Worm (Caenorhabditis elegans) whole organism, early embryonic: ENCODE results near the gene ceh-39.

Experiments used
- F13C5.2 ChIP-seq: sonication (generic microtip); optimal IDR thresholded peaks from 2 replicates; lab custom pipeline; 2017; ENCODE audit warnings: mild to moderate bottlenecking, missing genetic modification characterization, inconsistent platforms, missing compliant biosample characterization
- aly-1 ChIP-seq: sonication (generic microtip); optimal IDR thresholded peaks from 2 replicates; lab custom pipeline; 2016; ENCODE audit warnings: missing genetic modification characterization, missing compliant biosample characterization
- ama-1 ChIP-seq: fragments of 150-350 bp; optimal IDR thresholded peaks from 2 replicates; lab custom pipeline; 2014
- ets-7 ChIP-seq: sonication (generic microtip); optimal IDR thresholded peaks from 2 replicates; lab custom pipeline; 2016; ENCODE audit warnings: missing genotype, missing genetic modification characterization, missing compliant biosample characterization
- hmbx-1 ChIP-seq: sonication (generic microtip); optimal IDR thresholded peaks from 2 replicates; lab custom pipeline; 2016; ENCODE audit warnings: mild to moderate bottlenecking, missing genetic modification characterization, missing compliant biosample characterization
- scrt-1 ChIP-seq: fragments of 200-800 bp; sonication (Bioruptor generic); IDR thresholded peaks from 2 replicates; pipeline ENCODE4 v1.3.6; 2022; ENCODE audit warnings: missing genetic modification characterization, missing compliant biosample characterization
- tbx-11 ChIP-seq: fragments of 200-800 bp; sonication (Bioruptor generic); IDR thresholded peaks from 2 replicates; pipeline ENCODE4 v1.3.6; 2022; ENCODE audit warnings: missing genetic modification characterization, missing compliant biosample characterization
- tbx-37 ChIP-seq: fragments of 200-800 bp; sonication (Bioruptor generic); conservative IDR thresholded peaks from 2 replicates; pipeline ENCODE4 v1.3.6; 2022; ENCODE audit warnings: missing genetic modification reagents, missing genetic modification characterization, missing compliant biosample characterization

DNA sequence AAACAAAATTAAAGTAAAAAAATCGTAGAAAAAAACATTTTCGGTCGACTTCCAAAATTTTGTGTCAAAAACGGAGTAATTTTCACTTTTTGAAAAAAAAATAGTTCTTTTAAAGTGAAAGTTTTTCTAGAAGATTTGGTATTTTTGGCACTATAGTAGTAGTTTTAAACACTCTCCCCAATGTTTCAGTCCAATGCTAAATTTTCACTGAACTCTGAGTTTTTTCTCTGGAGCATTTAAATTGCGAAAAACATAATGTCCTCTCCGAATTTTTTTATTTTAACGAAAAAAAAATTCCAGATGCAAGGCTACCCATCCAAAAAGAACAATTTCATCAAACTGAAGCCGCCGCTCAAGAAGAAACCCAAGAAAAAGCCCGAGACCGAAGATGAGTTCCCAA is 39.9 kb downstream of the ceh-39 start, which contains the start of gene C14E2.7:
- TF ChIP-seq tbx-37 (GFP tag; lab: Robert Waterston, UW) (no peak), F13C5.2 (tag; lab: Kevin White, UChicago) (no peak), ama-1 (lab: Kevin White, UChicago) (no peak), ets-7 (no peak), tbx-11 (GFP tag; lab: Robert Waterston, UW) (no peak), scrt-1 (GFP tag; lab: Robert Waterston, UW) (no peak), aly-1 (tag; lab: Kevin White, UChicago) (no peak), hmbx-1 (no peak)
